Worm (Caenorhabditis elegans) whole organism, L2 larva: ENCODE data around the gene C13A2.4.

ENCODE experiments used
- C34F6.9 ChIP-seq: fragments of 150-350 bp; optimal IDR thresholded peaks from 2 replicates; lab custom pipeline; 2014; ENCODE audit warnings: missing biosample characterization, missing genetic modification characterization
- F13H6.1 ChIP-seq: sonication (generic microtip); optimal IDR thresholded peaks from 2 replicates; lab custom pipeline; 2016; ENCODE audit warnings: missing genetic modification characterization, missing compliant biosample characterization
- R02D3.7 ChIP-seq: fragments of 150-350 bp; optimal IDR thresholded peaks from 2 replicates; lab custom pipeline; 2014; ENCODE audit warnings: missing biosample characterization, missing genetic modification characterization
- Y55F3AM.14 ChIP-seq: fragments of 200-800 bp; sonication (Bioruptor generic); optimal IDR thresholded peaks from 2 replicates; lab custom pipeline; 2018; ENCODE audit warnings: mild to moderate bottlenecking, missing genetic modification characterization, missing compliant biosample characterization
- ZK546.5 ChIP-seq: sonication (generic microtip); optimal IDR thresholded peaks from 2 replicates; lab custom pipeline; 2017; ENCODE audit warnings: missing biosample characterization, missing genetic modification characterization
- alr-1 ChIP-seq: fragments of 150-350 bp; optimal IDR thresholded peaks from 2 replicates; lab custom pipeline; 2014; ENCODE audit warnings: missing biosample characterization, missing genetic modification characterization
- aly-2 ChIP-seq: fragments of 150-350 bp; optimal IDR thresholded peaks from 2 replicates; lab custom pipeline; 2014; ENCODE audit warnings: missing biosample characterization, missing genetic modification characterization
- ama-1 ChIP-seq: fragments of 150-350 bp; optimal IDR thresholded peaks from 2 replicates; lab custom pipeline; 2018; ENCODE audit warnings: inconsistent platforms
- blmp-1 ChIP-seq: sonication (generic microtip); optimal IDR thresholded peaks from 2 replicates; lab custom pipeline; 2017; ENCODE audit warnings: missing genetic modification characterization, mild to moderate bottlenecking, missing compliant biosample characterization, antibody characterized with exemption, moderate library complexity; ENCODE audit not compliant: insufficient read depth
- ceh-16 ChIP-seq: fragments of 150-350 bp; optimal IDR thresholded peaks from 2 replicates; lab custom pipeline; 2014; ENCODE audit warnings: missing biosample characterization, missing genetic modification characterization
- ceh-82 ChIP-seq: fragments of 150-350 bp; optimal IDR thresholded peaks from 2 replicates; lab custom pipeline; 2014; ENCODE audit warnings: missing biosample characterization, missing genetic modification characterization
- crh-2 ChIP-seq: sonication (generic microtip); optimal IDR thresholded peaks from 2 replicates; lab custom pipeline; 2017; ENCODE audit warnings: missing biosample characterization, missing genetic modification characterization
- dmd-4 ChIP-seq: sonication (generic microtip); optimal IDR thresholded peaks from 2 replicates; lab custom pipeline; 2017; ENCODE audit warnings: missing biosample characterization, missing genetic modification characterization
- egl-27 ChIP-seq: sonication (generic microtip); optimal IDR thresholded peaks from 3 replicates; lab custom pipeline; 2017; ENCODE audit warnings: missing biosample characterization, missing genetic modification reagents, missing genetic modification characterization
- elt-1 ChIP-seq: fragments of 150-350 bp; optimal IDR thresholded peaks from 2 replicates; lab custom pipeline; 2014; ENCODE audit warnings: missing biosample characterization, missing genetic modification characterization
- elt-3 ChIP-seq: sonication (generic microtip); optimal IDR thresholded peaks from 2 replicates; lab custom pipeline; 2017; ENCODE audit warnings: missing biosample characterization, missing genetic modification characterization
- fos-1 ChIP-seq: fragments of 150-350 bp; optimal IDR thresholded peaks from 2 replicates; lab custom pipeline; 2014; ENCODE audit warnings: missing biosample characterization, missing genetic modification characterization
- gmeb-1 ChIP-seq: fragments of 150-350 bp; optimal IDR thresholded peaks from 2 replicates; lab custom pipeline; 2014; ENCODE audit warnings: missing biosample characterization, missing genetic modification characterization
- lin-11 ChIP-seq: fragments of 150-350 bp; sonication (generic microtip); optimal IDR thresholded peaks from 2 replicates; lab custom pipeline; 2014; ENCODE audit warnings: missing biosample characterization, missing genetic modification characterization, inconsistent platforms, mixed read lengths
- lin-13 ChIP-seq: fragments of 150-350 bp; optimal IDR thresholded peaks from 2 replicates; lab custom pipeline; 2014; ENCODE audit warnings: missing biosample characterization, missing genetic modification reagents, missing genetic modification characterization
- lin-39 ChIP-seq: fragments of 150-350 bp; optimal IDR thresholded peaks from 2 replicates; lab custom pipeline; 2014; ENCODE audit warnings: missing biosample characterization, missing genetic modification reagents, missing genetic modification characterization
- lsy-2 ChIP-seq, 2 experiments: fragments of 150-350 bp in 1 of 2; sonication (generic microtip) in 1 of 2; optimal IDR thresholded peaks; 2 replicates each; lab custom pipeline; 2014 to 2017; ENCODE audit warnings: missing biosample characterization in 2 of 2, missing genetic modification characterization in 2 of 2
- mab-5 ChIP-seq: fragments of 150-350 bp; optimal IDR thresholded peaks from 2 replicates; lab custom pipeline; 2014; ENCODE audit warnings: missing biosample characterization, missing genetic modification characterization
- mbf-1 ChIP-seq: sonication (generic microtip); optimal IDR thresholded peaks from 2 replicates; lab custom pipeline; 2017; ENCODE audit warnings: missing biosample characterization, missing genetic modification characterization
- mdl-1 ChIP-seq, 2 experiments: fragments of 150-350 bp in 1 of 2; sonication (generic microtip) in 1 of 2; optimal IDR thresholded peaks; 2 replicates each; lab custom pipeline; 2017; ENCODE audit warnings: missing biosample characterization in 2 of 2, missing genetic modification characterization in 2 of 2
- nhr-10 ChIP-seq: sonication (generic microtip); optimal IDR thresholded peaks from 2 replicates; lab custom pipeline; 2017; ENCODE audit warnings: missing biosample characterization, missing genetic modification characterization
- nhr-11 ChIP-seq: fragments of 150-350 bp; optimal IDR thresholded peaks from 2 replicates; lab custom pipeline; 2014; ENCODE audit warnings: missing biosample characterization, missing genetic modification characterization
- nhr-12 ChIP-seq: fragments of 150-350 bp; optimal IDR thresholded peaks from 2 replicates; lab custom pipeline; 2014; ENCODE audit warnings: missing biosample characterization, missing genetic modification characterization
- nhr-129 ChIP-seq: fragments of 150-350 bp; optimal IDR thresholded peaks from 2 replicates; lab custom pipeline; 2014; ENCODE audit warnings: missing biosample characterization, missing genetic modification characterization
- nhr-21 ChIP-seq: fragments of 150-350 bp; optimal IDR thresholded peaks from 2 replicates; lab custom pipeline; 2014; ENCODE audit warnings: missing biosample characterization, missing genetic modification characterization
- nhr-23 ChIP-seq: fragments of 150-350 bp; optimal IDR thresholded peaks from 2 replicates; lab custom pipeline; 2014; ENCODE audit warnings: missing biosample characterization, missing genetic modification reagents, missing genetic modification characterization
- nhr-237 ChIP-seq: fragments of 150-350 bp; optimal IDR thresholded peaks from 2 replicates; lab custom pipeline; 2014; ENCODE audit warnings: missing biosample characterization, missing genetic modification characterization
- nhr-25 ChIP-seq: fragments of 150-350 bp; sonication (generic microtip); optimal IDR thresholded peaks from 3 replicates; lab custom pipeline; 2014; ENCODE audit warnings: missing biosample characterization, missing genetic modification characterization
- nhr-6 ChIP-seq: fragments of 150-350 bp; optimal IDR thresholded peaks from 2 replicates; lab custom pipeline; 2014; ENCODE audit warnings: missing biosample characterization, missing genetic modification characterization
- nhr-77 ChIP-seq: fragments of 150-350 bp; optimal IDR thresholded peaks from 2 replicates; lab custom pipeline; 2014; ENCODE audit warnings: missing biosample characterization, missing genetic modification characterization
- peb-1 ChIP-seq: fragments of 150-350 bp; optimal IDR thresholded peaks from 2 replicates; lab custom pipeline; 2014; ENCODE audit warnings: missing biosample characterization, missing genetic modification characterization
- sem-4 ChIP-seq: fragments of 150-350 bp; optimal IDR thresholded peaks from 2 replicates; lab custom pipeline; 2014; ENCODE audit warnings: missing biosample characterization, missing genetic modification reagents, missing genetic modification characterization
- skn-1 ChIP-seq: sonication (generic microtip); optimal IDR thresholded peaks from 2 replicates; lab custom pipeline; 2017; ENCODE audit warnings: missing biosample characterization, missing genetic modification characterization
- sma-3 ChIP-seq: sonication (generic microtip); optimal IDR thresholded peaks from 2 replicates; lab custom pipeline; 2016; ENCODE audit warnings: missing genetic modification reagents, missing genetic modification characterization, missing compliant biosample characterization
- sma-9 ChIP-seq, 2 experiments: fragments of 150-350 bp in 1 of 2; sonication (generic microtip) in 1 of 2; optimal IDR thresholded peaks; 2 replicates each; lab custom pipeline; 2014 to 2016; ENCODE audit warnings: missing genetic modification characterization in 2 of 2, mild to moderate bottlenecking in 1 of 2, missing biosample characterization in 1 of 2, missing compliant biosample characterization in 1 of 2, missing genetic modification reagents in 1 of 2, moderate library complexity in 1 of 2
- snpc-4 ChIP-seq: fragments of 150-350 bp; optimal IDR thresholded peaks from 2 replicates; lab custom pipeline; 2014; ENCODE audit warnings: missing biosample characterization, missing genetic modification characterization
- unc-39 ChIP-seq: fragments of 150-350 bp; optimal IDR thresholded peaks from 2 replicates; lab custom pipeline; 2014; ENCODE audit warnings: missing biosample characterization, missing genetic modification characterization
- unc-62 ChIP-seq: fragments of 150-350 bp; optimal IDR thresholded peaks from 2 replicates; lab custom pipeline; 2014; ENCODE audit warnings: missing biosample characterization, missing genetic modification reagents, missing genetic modification characterization
- zag-1 ChIP-seq: fragments of 150-350 bp; optimal IDR thresholded peaks from 2 replicates; lab custom pipeline; 2014; ENCODE audit warnings: missing biosample characterization, missing genetic modification characterization
- ztf-1 ChIP-seq: fragments of 200-800 bp; sonication (Bioruptor generic); conservative IDR thresholded peaks from 2 replicates; pipeline ENCODE4 v1.3.6; 2022; ENCODE audit warnings: missing genetic modification characterization, missing compliant biosample characterization
- ztf-11 ChIP-seq: sonication (generic microtip); optimal IDR thresholded peaks from 2 replicates; lab custom pipeline; 2017; ENCODE audit warnings: missing biosample characterization, missing genetic modification characterization
- ztf-4 ChIP-seq: fragments of 150-350 bp; optimal IDR thresholded peaks from 2 replicates; lab custom pipeline; 2014; ENCODE audit warnings: missing biosample characterization, missing genetic modification characterization

The C13A2.4 gene

ce11 chrV:7234726-7235125 lies 44.5 kb upstream of the C13A2.4 start, which contains the start of gene C05C8.5:
Gene C05C8.5 (minus strand): TSS chrV:7234826.
- TF ChIP-seq nhr-129 (tag; lab: Kevin White, UChicago) (no peak), nhr-21 (tag; lab: Kevin White, UChicago) (no peak), ama-1 (lab: Kevin White, UChicago) (no peak), ztf-1 (GFP tag; lab: Robert Waterston, UW) (no peak), C34F6.9 (tag; lab: Kevin White, UChicago) (no peak), R02D3.7 (tag; lab: Kevin White, UChicago) (no peak)

DNA sequence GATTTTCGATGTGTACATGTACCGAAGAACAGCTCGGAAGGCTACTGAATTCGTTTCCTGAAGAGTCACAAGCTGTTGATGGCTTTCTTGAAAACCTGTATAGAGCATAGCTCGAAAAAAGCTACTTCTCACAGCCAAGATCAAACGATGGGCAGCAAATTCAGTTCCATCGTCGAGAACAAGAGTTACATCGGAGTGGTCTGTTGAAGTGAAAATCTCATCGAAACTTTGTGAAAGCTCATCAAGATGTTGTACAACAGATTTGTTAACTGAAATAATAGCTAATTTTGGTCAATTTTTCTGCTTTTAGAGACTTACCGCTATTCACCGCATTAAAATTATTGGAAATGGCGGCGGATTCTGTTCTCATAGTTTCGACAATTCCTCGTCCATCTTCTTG lies 42.5 kb upstream of the C13A2.4 start:
- TF ChIP-seq nhr-129 (tag; lab: Kevin White, UChicago) (no peak), sma-9 (GFP tag; optimal IDR thresholded peaks at IDR 0.05; lab: Kevin White, UChicago) (no peak), sma-9 (tag; optimal IDR thresholded peaks at IDR 0.05; lab: Kevin White, UChicago) (no peak), mab-5 (tag; lab: Kevin White, UChicago) (no peak), lin-11 (tag; lab: Kevin White, UChicago) (no peak)

DNA sequence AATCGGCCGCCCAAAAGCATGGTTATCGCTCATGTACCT lies 42.3 kb upstream of the C13A2.4 start, which contains the start of gene hpo-9:
hpo-9 (minus strand) TSS at position 37 of the 39 bp plus-strand sequence.
- no peak for TF ChIP-seq nhr-10 (tag; lab: Kevin White, UChicago)
- no peak for TF ChIP-seq blmp-1 (tag; lab: Kevin White, UChicago)
- no peak for TF ChIP-seq ceh-16
- no peak for TF ChIP-seq crh-2 (tag; lab: Kevin White, UChicago)

- TF ChIP-seq gmeb-1 (peak; percentile 97), nhr-23 (no peak), fos-1 (tag; lab: Kevin White, UChicago) (peak; percentile 29), ceh-82 (tag; lab: Kevin White, UChicago) (peak; percentile 73), alr-1 (tag; lab: Kevin White, UChicago) (no peak), unc-62 (GFP tag; lab: Kevin White, UChicago) (no peak), peb-1 (no peak), nhr-25 (peak; percentile 85), dmd-4 (tag; lab: Kevin White, UChicago) (no peak), nhr-21 (tag; lab: Kevin White, UChicago) (peak; percentile 70), Y55F3AM.14 (no peak), mbf-1 (tag; lab: Kevin White, UChicago) (no peak), C34F6.9 (tag; lab: Kevin White, UChicago) (peak; percentile 79), ztf-1 (GFP tag; lab: Robert Waterston, UW) (no peak), F13H6.1 (tag; lab: Kevin White, UChicago) (peak; percentile 78), lin-11 (tag; lab: Kevin White, UChicago) (peak; percentile 88), R02D3.7 (tag; lab: Kevin White, UChicago) (peak; percentile 1), ztf-4 (tag; lab: Kevin White, UChicago) (peak; percentile 53), crh-2 (tag; lab: Kevin White, UChicago) (peak; percentile 91), elt-1 (tag; lab: Kevin White, UChicago) (no peak), blmp-1 (tag; lab: Kevin White, UChicago) (peak; percentile 40), elt-3 (tag; lab: Kevin White, UChicago) (no peak), sem-4 (tag; lab: Kevin White, UChicago) (peak; percentile 70), nhr-10 (tag; lab: Kevin White, UChicago) (no peak), nhr-77 (tag; lab: Kevin White, UChicago) (no peak), nhr-237 (tag; lab: Kevin White, UChicago) (peak; percentile 57), aly-2 (tag; lab: Kevin White, UChicago) (no peak), ZK546.5 (tag; lab: Kevin White, UChicago) (peak; percentile 16), mdl-1 (tag; optimal IDR thresholded peaks at IDR 0.05; lab: Kevin White, UChicago) (no peak), nhr-12 (no peak), ztf-11 (tag; lab: Kevin White, UChicago) (no peak), lin-39 (tag; lab: Kevin White, UChicago) (no peak), ceh-16 (no peak), nhr-129 (tag; lab: Kevin White, UChicago) (peak; percentile 80), lsy-2 (tag; optimal IDR thresholded peaks at IDR 0.05; lab: Kevin White, UChicago) (peak; percentile 71 to 88), sma-3 (GFP tag; lab: Kevin White, UChicago) (peak; percentile 85), nhr-6 (no peak), egl-27 (tag; lab: Kevin White, UChicago) (no peak), sma-9 (GFP tag; optimal IDR thresholded peaks at IDR 0.05; lab: Kevin White, UChicago) (peak; percentile 77), sma-9 (tag; optimal IDR thresholded peaks at IDR 0.05; lab: Kevin White, UChicago) (no peak), zag-1 (tag; lab: Kevin White, UChicago) (peak; percentile 52), ama-1 (lab: Kevin White, UChicago) (no peak), nhr-11 (no peak), lin-13 (GFP tag; lab: Kevin White, UChicago) (peak; percentile 83), skn-1 (peak; percentile 64), unc-39 (tag; lab: Kevin White, UChicago) (no peak), snpc-4 (tag; lab: Kevin White, UChicago) (peak; percentile 18), mab-5 (tag; lab: Kevin White, UChicago) (peak; percentile 64)
Observed at ce11 chrV:7237133-7237532, 42.1 kb upstream of the C13A2.4 start, which contains the start of gene hyls-1. Gene hyls-1 (plus strand): TSS chrV:7237381.
